Fruit fly (Drosophila melanogaster): ENCODE results near the gene IntS4.

- TF ChIP-seq insv (optimal IDR thresholded peaks at IDR 0.05) (no peak), Sin3A (optimal IDR thresholded peaks at IDR 0.05) (no peak), psq (optimal IDR thresholded peaks at IDR 0.05) (no peak)
Measured at dm6 chrX:8574672-8575350, 16.2 kb upstream of the IntS4 start.
